Worm (Caenorhabditis elegans) whole organism, dauer: Measurements from ENCODE around the gene drr-1.

ENCODE experiments used
- unc-62 ChIP-seq: sonication (generic microtip); optimal IDR thresholded peaks from 2 replicates; lab custom pipeline; 2017; ENCODE audit warnings: missing biosample characterization, missing genetic modification reagents, missing genetic modification characterization

drr-1 gene

DNA sequence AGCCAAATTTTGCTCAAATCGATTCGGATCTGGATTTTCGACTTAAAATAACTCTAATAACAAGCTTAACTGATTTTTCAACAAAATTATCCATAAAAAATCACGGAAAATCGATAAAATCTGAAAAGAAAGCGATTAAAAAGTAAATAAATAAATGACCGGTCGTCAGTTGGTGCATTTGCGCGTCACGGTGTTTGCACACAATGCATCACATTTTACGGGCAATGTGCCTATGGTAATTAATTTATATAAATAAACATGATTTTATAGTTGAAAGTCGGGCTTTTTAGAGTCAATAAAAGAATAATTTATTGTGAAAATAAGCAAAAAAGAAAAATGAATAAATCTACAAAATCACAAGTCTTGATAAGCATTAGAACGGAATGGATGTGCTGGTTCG lies 938 bp downstream of the drr-1 start:
- TF ChIP-seq unc-62 (GFP tag; lab: Kevin White, UChicago): no peak

DNA sequence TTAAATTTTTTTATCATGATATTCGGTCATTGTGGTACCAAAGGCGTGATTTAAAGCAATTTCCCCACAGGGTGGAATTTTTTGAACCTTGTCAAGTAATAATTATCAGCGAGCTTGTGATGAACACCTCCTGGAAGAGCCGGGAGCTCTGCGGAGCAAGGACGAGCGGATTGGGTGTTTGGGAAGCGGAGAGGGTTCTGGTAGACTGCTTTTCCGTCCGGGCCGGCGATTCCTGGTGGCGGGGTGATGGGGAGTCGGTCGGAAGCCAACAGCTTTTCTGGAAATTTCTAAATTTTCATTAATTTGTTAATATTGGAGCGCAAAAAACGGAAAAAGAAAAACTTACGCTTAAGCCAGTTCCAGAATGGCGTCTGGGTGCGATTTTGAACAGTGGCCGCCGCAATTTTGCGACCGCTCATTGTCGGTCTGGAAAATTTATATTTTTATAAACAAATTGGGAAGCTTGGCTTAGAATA lies 1.5 kb downstream of the drr-1 start, which contains the start of gene ndua-7:
ndua-7 (minus strand) TSS at position 426 of the 476 bp plus-strand sequence.
- TF ChIP-seq unc-62 (GFP tag; lab: Kevin White, UChicago): no peak

DNA sequence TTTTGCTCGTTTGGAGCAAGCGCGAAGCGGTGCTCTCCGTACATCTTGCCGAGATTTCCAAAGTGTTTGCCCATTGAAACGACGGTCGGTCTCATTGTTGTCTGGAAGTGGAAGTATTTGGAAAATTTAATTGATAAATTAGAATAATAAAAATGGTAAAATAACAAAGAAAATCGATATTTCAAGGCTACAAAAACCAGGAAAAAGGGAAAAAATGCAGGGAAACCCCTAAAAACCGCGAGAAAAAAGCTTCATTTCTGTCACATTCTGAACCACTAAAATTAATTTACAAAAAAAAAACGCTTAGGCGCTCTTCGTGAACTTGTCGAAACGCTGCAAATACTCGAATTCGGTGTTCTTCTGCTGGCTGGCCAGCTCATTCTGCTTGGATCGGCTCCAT lies 2.8 kb downstream of the drr-1 start, which contains the start of gene F45H10.2:
F45H10.2 (minus strand) TSS at position 101 of the 400 bp plus-strand sequence.
- TF ChIP-seq unc-62 (GFP tag; lab: Kevin White, UChicago): no peak

DNA sequence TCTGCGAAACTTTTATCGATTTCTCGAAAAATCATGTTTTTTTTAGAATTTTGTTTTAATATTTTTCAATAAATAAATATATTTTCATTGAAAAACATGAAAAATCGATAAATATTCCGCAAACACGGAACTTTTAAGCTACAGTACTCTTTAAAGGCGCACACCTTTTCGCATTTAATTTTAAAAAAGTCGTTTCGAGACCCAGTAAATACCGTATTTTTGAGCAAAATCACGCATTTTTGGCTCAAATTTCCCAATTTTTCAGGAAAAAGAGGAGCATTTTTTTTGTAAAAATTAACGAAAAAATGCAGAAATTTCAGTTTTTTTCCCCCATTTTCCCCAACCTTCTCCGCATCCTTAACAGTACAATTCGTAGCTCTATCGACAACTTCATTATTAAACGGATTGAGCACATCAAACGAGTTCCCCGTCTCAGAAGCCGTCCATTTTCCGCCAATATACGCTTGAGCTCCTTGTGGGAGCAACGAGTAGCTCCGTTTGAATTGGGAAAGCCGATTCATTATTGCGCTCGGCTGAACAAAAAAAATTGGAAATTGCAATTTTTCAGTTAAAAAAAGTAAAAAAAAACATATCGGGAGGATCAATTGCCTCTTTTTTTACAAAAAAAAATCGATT lies 4.3 kb downstream of the drr-1 start, which contains the start of gene alh-7:
alh-7 (minus strand) TSS at position 533 of the 636 bp plus-strand sequence.
- TF ChIP-seq unc-62 (GFP tag; lab: Kevin White, UChicago): no peak

DNA sequence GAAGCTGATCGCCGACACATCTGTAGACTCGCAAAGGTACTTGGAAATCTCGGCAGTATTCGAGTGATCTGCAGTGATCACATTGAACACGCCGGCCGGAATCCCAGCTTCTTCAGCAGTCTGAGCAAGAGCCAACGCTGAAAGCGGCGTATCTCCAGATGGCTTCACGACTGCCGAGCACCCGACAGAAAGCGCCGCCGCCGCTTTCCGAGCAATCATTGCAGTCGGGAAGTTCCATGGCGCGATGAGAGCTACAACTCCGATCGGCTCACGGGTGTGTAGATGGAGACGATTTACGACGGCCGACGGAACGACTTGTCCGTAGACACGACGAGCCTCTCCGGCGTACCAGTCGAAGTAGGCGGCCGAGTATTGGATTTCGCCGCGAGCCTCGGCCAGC lies 5.8 kb downstream of the drr-1 start:
- no peak for TF ChIP-seq unc-62 (GFP tag; lab: Kevin White, UChicago)

DNA sequence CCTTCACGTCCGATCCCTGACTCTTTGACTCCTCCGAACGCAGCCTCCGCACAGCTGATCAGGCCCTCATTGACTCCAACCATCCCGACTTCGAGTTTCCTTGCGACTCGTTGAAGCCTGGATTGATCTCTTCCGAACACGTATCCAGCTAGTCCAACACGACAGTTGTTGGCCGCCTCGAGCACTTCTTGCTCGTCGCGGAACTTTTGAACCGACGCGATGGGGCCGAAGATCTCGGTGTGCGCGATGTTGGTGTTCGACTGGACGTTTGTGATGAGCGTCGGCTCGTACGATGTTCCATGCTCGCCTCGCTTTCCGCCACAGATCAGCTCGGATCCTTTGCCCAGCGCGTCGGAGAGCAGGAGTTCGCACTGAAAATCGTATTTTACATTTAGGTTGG lies 8.1 kb downstream of the drr-1 start:
- TF ChIP-seq unc-62 (GFP tag; lab: Kevin White, UChicago): no peak

DNA sequence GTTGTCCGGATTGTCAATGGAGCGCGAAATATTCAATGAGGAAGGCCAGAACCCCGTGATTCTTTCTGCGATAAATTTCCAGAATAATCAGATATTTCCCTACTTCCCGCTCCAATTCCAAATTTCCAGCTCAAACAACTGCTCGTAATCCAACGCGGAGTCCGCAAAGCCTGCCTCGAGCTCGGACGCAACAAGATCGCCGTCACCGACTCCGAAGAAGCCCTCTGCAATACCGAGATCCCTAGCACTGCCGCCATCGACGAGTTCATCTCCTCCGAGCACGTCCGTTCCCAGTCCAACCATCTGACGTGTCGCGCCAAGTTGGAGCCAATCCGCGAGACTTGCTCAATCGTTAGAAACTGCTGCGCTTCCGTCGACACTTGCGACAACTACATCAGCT lies 10.6 kb downstream of the drr-1 start:
- no peak for TF ChIP-seq unc-62 (GFP tag; lab: Kevin White, UChicago)

DNA sequence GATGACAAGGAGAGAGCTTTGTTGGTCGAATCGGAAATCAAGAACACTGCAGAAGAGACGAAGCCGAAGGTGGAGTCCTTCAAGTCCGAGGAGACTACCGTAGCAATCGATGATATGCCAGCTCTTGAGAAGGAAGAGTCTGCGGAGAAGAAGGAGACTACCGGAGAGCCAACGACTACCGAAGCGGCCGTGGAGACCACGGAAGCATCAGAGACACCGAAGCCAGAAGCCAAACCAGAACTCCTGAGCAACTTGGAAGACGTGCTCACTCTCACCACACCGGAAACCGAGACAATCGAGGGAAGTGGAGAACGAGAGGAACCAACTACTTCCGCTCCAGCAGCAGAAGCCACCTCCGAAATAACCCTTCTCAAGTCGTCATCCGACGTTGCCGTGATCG lies 11.6 kb downstream of the drr-1 start:
- TF ChIP-seq unc-62 (GFP tag; lab: Kevin White, UChicago): no peak

DNA sequence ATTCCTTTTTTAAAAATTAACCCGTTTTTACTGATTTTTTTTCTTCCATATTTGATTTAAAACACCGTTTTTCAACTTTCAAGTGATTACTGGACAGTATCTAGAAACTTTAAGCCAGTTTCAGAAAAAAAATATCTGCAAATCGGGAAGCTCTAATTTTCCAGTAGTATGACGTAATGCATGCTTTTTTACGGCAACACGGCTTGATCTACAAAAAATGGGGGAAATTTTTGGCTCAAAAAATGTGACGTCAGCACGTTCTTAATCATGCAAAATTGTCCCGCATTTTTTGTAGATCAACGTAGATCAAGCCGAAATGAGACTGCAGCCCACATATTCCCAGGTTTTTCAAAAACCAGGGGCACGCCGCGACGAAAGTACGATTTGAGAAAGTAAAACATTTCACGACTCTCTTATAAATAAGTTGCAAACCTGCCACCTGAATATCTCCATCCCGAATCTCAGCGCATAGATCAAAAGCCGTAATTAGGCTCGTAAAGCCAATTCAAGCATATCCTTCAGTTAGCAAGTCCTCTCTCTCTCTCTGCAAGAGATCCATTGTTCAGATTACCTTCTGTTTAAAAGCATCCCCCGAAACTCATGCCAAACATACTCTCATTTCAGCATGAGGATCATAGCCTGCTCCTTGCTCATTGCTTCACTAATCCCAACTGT lies 13.8 kb downstream of the drr-1 start, which contains the start of gene E01G4.6:
E01G4.6 (plus strand) TSS at position 625 of the 675 bp plus-strand sequence.
- TF ChIP-seq unc-62 (GFP tag; lab: Kevin White, UChicago): no peak

DNA sequence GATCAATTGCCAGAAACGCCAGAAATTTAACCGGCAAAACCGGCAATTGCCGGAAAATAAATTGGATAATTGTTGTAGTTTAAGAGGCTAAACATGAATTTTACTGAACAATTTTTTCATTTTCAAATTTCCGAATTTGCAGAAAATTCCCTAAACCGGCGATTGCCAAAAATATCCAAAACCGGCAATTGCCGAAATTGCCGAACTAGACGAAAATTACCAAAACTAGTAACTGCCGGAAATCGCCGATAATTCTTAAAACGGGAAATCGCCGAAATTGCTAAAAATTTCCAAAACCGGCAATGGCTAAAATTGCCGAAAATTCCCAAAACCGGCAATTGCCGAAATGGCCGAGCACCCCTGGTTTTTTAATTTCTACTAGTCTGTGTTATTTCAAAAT lies 16.3 kb downstream of the drr-1 start:
- no peak for TF ChIP-seq unc-62 (GFP tag; lab: Kevin White, UChicago)

DNA sequence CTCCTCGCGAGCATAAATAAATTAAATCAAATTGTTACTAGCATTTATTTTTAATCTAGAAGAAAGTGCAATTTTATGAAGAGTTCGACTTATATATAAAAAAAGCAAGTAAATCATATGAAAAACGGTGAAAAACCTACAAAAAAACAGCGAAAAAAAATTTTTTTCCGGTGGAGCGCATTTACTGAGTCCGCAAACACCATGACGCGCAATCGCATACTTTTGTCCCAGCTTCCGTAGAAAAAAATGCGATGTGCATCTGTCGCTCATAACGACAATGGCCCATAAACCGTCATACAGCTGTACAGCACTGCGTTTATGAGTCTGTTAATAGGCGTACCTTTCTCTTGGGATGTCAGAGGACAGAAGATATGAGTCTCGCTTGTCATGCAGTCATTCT lies 18.5 kb downstream of the drr-1 start:
- no peak for TF ChIP-seq unc-62 (GFP tag; lab: Kevin White, UChicago)

DNA sequence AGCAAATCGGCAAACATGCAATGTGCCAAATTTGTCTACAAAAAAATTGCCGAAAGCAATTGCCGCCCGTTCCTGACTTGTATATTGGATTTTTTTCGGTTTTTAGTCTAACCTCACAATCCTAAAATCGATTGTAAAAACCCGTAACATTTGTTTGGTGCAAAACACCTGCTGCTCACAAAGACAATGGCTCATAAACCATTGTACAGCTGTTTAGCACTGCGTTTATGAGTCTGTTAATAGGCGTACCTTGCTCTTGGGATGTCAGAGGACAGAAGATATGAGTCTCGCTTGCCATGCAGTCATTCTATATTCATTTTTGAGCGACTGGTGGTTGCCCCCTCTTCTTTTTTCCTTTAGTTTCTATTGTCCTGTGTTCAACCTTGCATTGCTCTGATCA lies 23.6 kb downstream of the drr-1 start, which contains the start of gene E01G4.5:
E01G4.5 (plus strand) TSS at position 301 of the 400 bp plus-strand sequence.
- TF ChIP-seq unc-62 (GFP tag; lab: Kevin White, UChicago): no peak

DNA sequence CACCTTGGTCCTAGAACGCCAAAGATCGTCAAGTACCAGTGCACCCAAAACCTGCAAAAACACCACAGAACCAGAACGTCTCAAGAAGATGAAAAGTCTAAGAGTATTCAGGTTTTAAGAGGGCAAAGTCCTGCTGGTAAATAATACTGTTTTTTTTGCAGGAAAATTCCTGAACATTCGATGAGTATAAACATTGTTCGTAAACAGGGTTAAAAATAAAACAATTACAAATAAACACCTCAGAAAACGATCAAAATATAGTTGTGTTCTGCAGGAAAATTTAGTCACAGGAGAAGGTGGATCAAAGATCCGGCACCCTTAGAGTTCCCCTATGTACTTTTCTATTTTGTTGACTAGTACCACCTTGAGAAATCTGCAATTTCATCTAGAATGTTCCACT lies 25.0 kb downstream of the drr-1 start:
- TF ChIP-seq unc-62 (GFP tag; lab: Kevin White, UChicago): no peak

DNA sequence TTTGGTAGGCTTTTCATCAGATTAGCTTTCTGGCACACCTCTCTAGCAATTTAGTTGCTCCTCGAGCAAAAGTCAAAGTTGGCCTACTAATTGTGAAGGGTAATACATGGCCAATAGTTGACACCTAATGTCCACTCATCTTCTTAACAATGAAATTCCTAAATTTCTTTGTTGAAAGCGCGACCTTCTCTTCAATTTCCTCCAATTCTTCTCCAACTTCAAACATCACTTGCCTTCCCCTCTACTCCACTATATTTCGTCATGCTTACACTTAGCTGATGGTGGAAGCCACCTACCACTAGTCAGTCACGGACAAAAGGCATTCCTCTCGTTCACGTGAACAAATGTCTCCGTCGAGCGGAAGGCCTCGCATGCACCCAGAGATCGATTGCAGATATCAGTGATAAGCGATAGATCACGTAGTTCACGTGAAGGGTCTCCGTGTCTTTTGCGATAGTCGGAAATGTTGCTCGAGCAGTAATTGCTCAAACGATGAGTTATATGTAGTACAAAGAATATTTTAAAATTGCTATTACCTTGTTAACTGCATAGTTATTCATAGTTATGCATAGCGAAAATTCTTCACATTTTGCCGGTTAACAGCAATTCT lies 26.6 kb downstream of the drr-1 start, which contains the start of gene E01G4.3:
E01G4.3 (minus strand) TSS at position 560 of the 610 bp plus-strand sequence.
- TF ChIP-seq unc-62 (GFP tag; lab: Kevin White, UChicago): no peak

DNA sequence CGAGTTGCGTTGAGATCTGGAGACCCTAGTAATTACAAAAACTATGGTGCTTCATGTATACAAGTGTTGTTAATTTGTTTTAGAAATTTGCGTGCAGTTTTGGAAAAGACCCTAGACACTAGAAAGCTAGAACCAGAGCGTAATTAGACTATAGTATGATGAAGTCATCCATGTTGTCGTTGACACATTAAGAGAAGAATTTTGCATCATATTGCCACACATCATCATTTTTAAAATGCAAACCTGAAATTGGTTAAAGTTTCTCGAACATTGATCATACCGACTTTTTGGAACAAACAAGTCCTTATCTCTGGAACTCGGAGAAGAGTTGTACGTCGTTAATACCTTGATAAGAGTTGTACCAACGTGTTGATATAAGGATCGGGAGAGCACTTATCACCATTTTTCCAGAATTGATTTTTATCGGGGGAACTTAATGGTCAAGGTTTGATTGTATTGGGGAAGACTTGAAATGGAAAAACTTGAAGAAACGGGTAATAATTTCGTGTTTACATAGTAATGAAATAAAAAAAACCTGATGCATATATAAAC lies 27.8 kb downstream of the drr-1 start:
- no peak for TF ChIP-seq unc-62 (GFP tag; lab: Kevin White, UChicago)

DNA sequence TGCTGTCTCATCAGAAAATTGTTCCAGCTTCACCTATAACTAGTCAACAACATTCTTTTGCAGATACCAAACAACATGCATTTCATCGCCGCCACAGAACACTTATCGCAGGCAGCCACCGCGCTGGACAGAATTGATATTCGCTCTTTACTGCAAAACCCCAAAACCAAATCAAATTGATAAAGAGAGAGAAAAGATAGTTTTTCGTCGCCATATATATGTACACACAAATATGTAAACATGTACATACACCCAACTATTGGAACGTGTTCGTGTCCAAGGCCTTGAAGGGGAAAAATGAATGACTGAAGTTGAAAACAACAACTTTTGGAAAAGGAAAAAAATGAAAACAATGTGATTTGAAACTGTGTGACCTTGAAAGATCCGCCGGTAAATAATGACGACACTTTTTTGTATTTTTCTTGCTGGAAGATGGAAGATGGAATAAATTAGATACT lies 30.3 kb downstream of the drr-1 start:
- no peak for TF ChIP-seq unc-62 (GFP tag; lab: Kevin White, UChicago)
